Worm (Caenorhabditis elegans): Measurements from ENCODE around the gene F44F4.10.

- TF ChIP-seq dve-1 (tag; optimal IDR thresholded peaks at IDR 0.05) (no peak), ceh-6 (GFP tag; optimal IDR thresholded peaks at IDR 0.05) (no peak), dmd-4 (tag; optimal IDR thresholded peaks at IDR 0.05; ENCODE audit: borderline replicate concordance) (no peak), elt-2 (tag; optimal IDR thresholded peaks at IDR 0.05) (peak; percentile 84), lin-11 (tag; optimal IDR thresholded peaks at IDR 0.05) (no peak), pha-4 (tag; optimal IDR thresholded peaks at IDR 0.05) (no peak), fkh-10 (GFP tag; optimal IDR thresholded peaks at IDR 0.05) (no peak), ama-1 (optimal IDR thresholded peaks at IDR 0.05) (no peak), ceh-45 (GFP tag; IDR thresholded peaks at IDR 0.05) (no peak)
Measured at ce11 chrII:10924669-10925068, 7.6 kb upstream of the F44F4.10 start.
